Fruit fly (Drosophila melanogaster) whole organism, embryonic: ENCODE data around the gene Pfas.

Source experiments
- Adf1 ChIP-seq: fragments of 200-800 bp; sonication (Bioruptor generic); IDR thresholded peaks from 2 replicates; pipeline ENCODE4 v1.3.6; 2022; ENCODE audit warnings: missing biosample characterization, missing genetic modification characterization
- Aef1 ChIP-seq: fragments of 200-800 bp; sonication (Bioruptor generic); IDR thresholded peaks from 3 replicates; pipeline ENCODE4 v1.3.6; 2022; ENCODE audit warnings: missing biosample characterization, missing genetic modification characterization
- CG10209 ChIP-seq: fragments of 200-800 bp; sonication (Bioruptor generic); optimal IDR thresholded peaks from 3 replicates; lab custom pipeline; 2017; ENCODE audit warnings: missing biosample characterization, mild to moderate bottlenecking, missing genetic modification characterization, missing genetic modification reagents
- CG10267 ChIP-seq: fragments of 200-800 bp; sonication (Bioruptor generic); optimal IDR thresholded peaks from 2 replicates; lab custom pipeline; 2018; ENCODE audit warnings: missing biosample characterization, mild to moderate bottlenecking, missing genetic modification characterization, moderate library complexity
- CG14014 ChIP-seq: fragments of 200-800 bp; sonication (Bioruptor generic); IDR thresholded peaks from 2 replicates; pipeline ENCODE4 v1.3.6; 2022; ENCODE audit warnings: missing biosample characterization, missing genetic modification characterization
- CG1603 ChIP-seq: fragments of 200-800 bp; sonication (Bioruptor generic); optimal IDR thresholded peaks from 2 replicates; lab custom pipeline; 2019; ENCODE audit warnings: missing biosample characterization, mild to moderate bottlenecking, missing genetic modification characterization, moderate library complexity
- CG1647 ChIP-seq: fragments of 200-800 bp; sonication (Bioruptor generic); optimal IDR thresholded peaks from 3 replicates; lab custom pipeline; 2016; ENCODE audit warnings: missing biosample characterization, missing genetic modification characterization
- CG18599 ChIP-seq: fragments of 200-800 bp; sonication (Bioruptor generic); optimal IDR thresholded peaks from 3 replicates; lab custom pipeline; 2017; ENCODE audit warnings: missing biosample characterization, missing genetic modification characterization, mild to moderate bottlenecking, moderate library complexity, missing genetic modification reagents
- CG34224 ChIP-seq: fragments of 200-800 bp; sonication (Bioruptor generic); IDR thresholded peaks from 3 replicates; pipeline ENCODE4 v1.3.6; 2022; ENCODE audit warnings: missing biosample characterization, missing genetic modification characterization; ENCODE audit not compliant: partially characterized antibody
- CG34422 ChIP-seq: fragments of 200-800 bp; sonication (Bioruptor generic); IDR thresholded peaks from 3 replicates; pipeline ENCODE4 v1.3.6; 2022; ENCODE audit warnings: missing biosample characterization, missing genetic modification characterization
- CG42726 ChIP-seq: fragments of 200-800 bp; sonication (Bioruptor generic); IDR thresholded peaks from 2 replicates; pipeline ENCODE4 v1.3.6; 2022; ENCODE audit warnings: missing biosample characterization, missing genetic modification characterization; ENCODE audit not compliant: partially characterized antibody
- CG4360 ChIP-seq: fragments of 200-800 bp; sonication (Bioruptor generic); IDR thresholded peaks from 2 replicates; pipeline ENCODE4 v1.3.6; 2022; ENCODE audit warnings: missing biosample characterization, missing genetic modification characterization
- CG4707 ChIP-seq: fragments of 200-800 bp; sonication (Bioruptor generic); optimal IDR thresholded peaks from 2 replicates; lab custom pipeline; 2018; ENCODE audit warnings: missing biosample characterization, mild to moderate bottlenecking, missing genetic modification characterization, moderate library complexity
- CG5245 ChIP-seq: fragments of 200-800 bp; sonication (Bioruptor generic); optimal IDR thresholded peaks from 3 replicates; lab custom pipeline; 2016; ENCODE audit warnings: missing biosample characterization, missing genetic modification characterization
- CG6765 ChIP-seq: fragments of 200-800 bp; sonication (Bioruptor generic); optimal IDR thresholded peaks from 3 replicates; lab custom pipeline; 2017; ENCODE audit warnings: missing biosample characterization, mild to moderate bottlenecking, missing genetic modification characterization
- CG6791 ChIP-seq: fragments of 200-800 bp; sonication (Bioruptor generic); IDR thresholded peaks from 3 replicates; pipeline ENCODE4 v1.3.6; 2022; ENCODE audit warnings: missing biosample characterization, missing genetic modification characterization; ENCODE audit not compliant: partially characterized antibody
- CG7839 ChIP-seq: fragments of 200-800 bp; sonication (Bioruptor generic); optimal IDR thresholded peaks from 3 replicates; lab custom pipeline; 2018; ENCODE audit warnings: missing biosample characterization, mild to moderate bottlenecking, missing genetic modification characterization, moderate library complexity
- CG8478 ChIP-seq: fragments of >200 bp; optimal IDR thresholded peaks from 2 replicates; lab custom pipeline; 2018
- Dad ChIP-seq: fragments of 200-800 bp; sonication (Bioruptor generic); optimal IDR thresholded peaks from 3 replicates; lab custom pipeline; 2016; ENCODE audit warnings: missing biosample characterization, missing genetic modification characterization
- Dbx ChIP-seq: fragments of 200-800 bp; sonication (Bioruptor generic); IDR thresholded peaks from 3 replicates; pipeline ENCODE4 v1.3.6; 2022; ENCODE audit warnings: missing biosample characterization, missing genetic modification characterization
- Deaf1 ChIP-seq: fragments of 200-800 bp; optimal IDR thresholded peaks from 3 replicates; lab custom pipeline; 2019; ENCODE audit warnings: missing biosample characterization, mild to moderate bottlenecking, missing genetic modification characterization, moderate library complexity
- Dip2 ChIP-seq: fragments of 200-800 bp; sonication (Bioruptor generic); IDR thresholded peaks from 2 replicates; pipeline ENCODE4 v1.3.6; 2022; ENCODE audit warnings: missing biosample characterization, missing genetic modification characterization
- Hey ChIP-seq: fragments of 200-800 bp; sonication (Bioruptor generic); optimal IDR thresholded peaks from 3 replicates; lab custom pipeline; 2018; ENCODE audit warnings: missing biosample characterization, mild to moderate bottlenecking, missing genetic modification characterization
- Mad ChIP-seq: fragments of 200-800 bp; sonication (Bioruptor generic); optimal IDR thresholded peaks from 2 replicates; lab custom pipeline; 2016; ENCODE audit warnings: missing biosample characterization, missing genetic modification characterization
- Rfx ChIP-seq: fragments of 200-800 bp; sonication (Bioruptor generic); IDR thresholded peaks from 2 replicates; pipeline ENCODE4 v1.3.6; 2022; ENCODE audit warnings: missing biosample characterization, missing genetic modification characterization
- Sin3A ChIP-seq: fragments of >200 bp; optimal IDR thresholded peaks from 2 replicates; lab custom pipeline; 2018
- Taf1 ChIP-seq: fragments of 200-800 bp; sonication (Bioruptor generic); IDR thresholded peaks from 2 replicates; pipeline ENCODE4 v1.3.6; 2022; ENCODE audit warnings: missing biosample characterization, missing genetic modification characterization
- Trl ChIP-seq, 3 experiments: fragments of >200 bp in 2 of 3; fragments of 200-800 bp in 1 of 3; sonication (Bioruptor generic) in 1 of 3; optimal IDR thresholded peaks; 2 replicates in 1 of 3; 3 replicates in 2 of 3; lab custom pipeline; 2016 to 2017; ENCODE audit warnings: missing biosample characterization in 1 of 3, missing genetic modification characterization in 1 of 3
- abd-A ChIP-seq: fragments of 200-800 bp; sonication (Bioruptor generic); optimal IDR thresholded peaks from 3 replicates; lab custom pipeline; 2019; ENCODE audit warnings: missing biosample characterization, mild to moderate bottlenecking, missing genetic modification characterization, moderate library complexity
- amos ChIP-seq: fragments of 200-800 bp; sonication (Bioruptor generic); IDR thresholded peaks from 2 replicates; pipeline ENCODE4 v1.3.6; 2022; ENCODE audit warnings: missing biosample characterization, missing genetic modification characterization; ENCODE audit not compliant: partially characterized antibody
- ato ChIP-seq: fragments of 200-800 bp; sonication (Bioruptor generic); IDR thresholded peaks from 2 replicates; pipeline ENCODE4 v1.3.6; 2022; ENCODE audit warnings: missing biosample characterization, missing genetic modification characterization; ENCODE audit not compliant: partially characterized antibody
- bab2 ChIP-seq: fragments of 200-800 bp; sonication (Bioruptor generic); optimal IDR thresholded peaks from 2 replicates; lab custom pipeline; 2016; ENCODE audit warnings: missing biosample characterization, missing genetic modification characterization
- bcd ChIP-seq: fragments of 200-800 bp; sonication (Bioruptor generic); optimal IDR thresholded peaks from 2 replicates; lab custom pipeline; 2017; ENCODE audit warnings: missing biosample characterization, mild to moderate bottlenecking, missing genetic modification characterization
- cg ChIP-seq: fragments of 200-800 bp; sonication (Bioruptor generic); optimal IDR thresholded peaks from 3 replicates; lab custom pipeline; 2019; ENCODE audit warnings: missing biosample characterization, mild to moderate bottlenecking, missing genetic modification characterization, moderate library complexity
- chinmo ChIP-seq: fragments of 200-800 bp; sonication (Bioruptor generic); IDR thresholded peaks from 4 replicates; pipeline ENCODE4 v1.3.6; 2022; ENCODE audit warnings: missing biosample characterization, missing genetic modification characterization; ENCODE audit not compliant: partially characterized antibody
- crol ChIP-seq: fragments of 200-800 bp; sonication (Bioruptor generic); IDR thresholded peaks from 2 replicates; pipeline ENCODE4 v1.3.6; 2022; ENCODE audit warnings: missing biosample characterization, missing genetic modification characterization
- ewg ChIP-seq: fragments of 200-800 bp; sonication (Bioruptor generic); optimal IDR thresholded peaks from 3 replicates; lab custom pipeline; 2017; ENCODE audit warnings: mild to moderate bottlenecking, missing biosample characterization, missing genetic modification reagents, missing genetic modification characterization
- gce ChIP-seq: fragments of 200-800 bp; sonication (Bioruptor generic); IDR thresholded peaks from 3 replicates; pipeline ENCODE4 v1.3.6; 2022; ENCODE audit warnings: missing biosample characterization, missing genetic modification characterization
- luna ChIP-seq: fragments of 200-800 bp; sonication (Bioruptor generic); optimal IDR thresholded peaks from 2 replicates; lab custom pipeline; 2016; ENCODE audit warnings: missing biosample characterization, missing genetic modification characterization
- nerfin-1 ChIP-seq: fragments of 200-800 bp; sonication (Bioruptor generic); optimal IDR thresholded peaks from 3 replicates; lab custom pipeline; 2019; ENCODE audit warnings: missing biosample characterization, mild to moderate bottlenecking, missing genetic modification characterization, moderate library complexity
- pum ChIP-seq: fragments of 200-800 bp; sonication (Bioruptor generic); optimal IDR thresholded peaks from 2 replicates; lab custom pipeline; 2016; ENCODE audit warnings: missing biosample characterization, missing genetic modification characterization
- ranshi ChIP-seq: fragments of 200-800 bp; sonication (Bioruptor generic); IDR thresholded peaks from 2 replicates; pipeline ENCODE4 v1.3.6; 2022; ENCODE audit warnings: missing biosample characterization, missing genetic modification characterization
- repo ChIP-seq: fragments of 200-800 bp; sonication (Bioruptor generic); optimal IDR thresholded peaks from 2 replicates; lab custom pipeline; 2016; ENCODE audit warnings: missing biosample characterization, missing genetic modification characterization
- ro ChIP-seq: fragments of 200-800 bp; sonication (Bioruptor generic); IDR thresholded peaks from 2 replicates; pipeline ENCODE4 v1.3.6; 2022; ENCODE audit warnings: missing biosample characterization, missing genetic modification characterization
- sens ChIP-seq: fragments of 200-800 bp; sonication (Bioruptor generic); peaks from one replicate; lab custom pipeline; 2016; ENCODE audit warnings: missing biosample characterization, missing genetic modification characterization
- sens-2 ChIP-seq: fragments of 200-800 bp; sonication (Bioruptor generic); IDR thresholded peaks from 2 replicates; pipeline ENCODE4 v1.3.6; 2022; ENCODE audit warnings: missing biosample characterization, missing genetic modification characterization
- sim ChIP-seq: fragments of 200-800 bp; sonication (Bioruptor generic); IDR thresholded peaks from 2 replicates; pipeline ENCODE4 v1.3.6; 2022; ENCODE audit warnings: missing biosample characterization, missing genetic modification characterization
- tap ChIP-seq: fragments of 200-800 bp; optimal IDR thresholded peaks from 3 replicates; lab custom pipeline; 2019; ENCODE audit warnings: missing biosample characterization, mild to moderate bottlenecking, missing genetic modification characterization, moderate library complexity
- twi ChIP-seq: fragments of 200-800 bp; optimal IDR thresholded peaks from 2 replicates; lab custom pipeline; 2019; ENCODE audit warnings: missing biosample characterization, mild to moderate bottlenecking, missing genetic modification characterization, moderate library complexity
- z ChIP-seq: fragments of 200-800 bp; sonication (Bioruptor generic); IDR thresholded peaks from 3 replicates; pipeline ENCODE4 v1.3.6; 2022; ENCODE audit warnings: missing biosample characterization, missing genetic modification characterization

Pfas gene

dm6 chr2L:6081134-6081832 lies 35.4 kb upstream of the Pfas start (continued):
- no peak for TF ChIP-seq Rfx (GFP tag; lab: Robert Waterston, UW)
- 0 out of 3 replicates have a peak, but pooled peaks have one; percentile 7 for TF ChIP-seq gce (GFP tag; lab: Robert Waterston, UW)
- TF ChIP-seq CG1647 (GFP tag; lab: Kevin White, UChicago): no peak
- TF ChIP-seq chinmo (GFP tag; lab: Robert Waterston, UW): 0 out of 4 replicates have a peak, but pooled peaks have one; percentile 13
- no peak for TF ChIP-seq CG18599
- TF ChIP-seq sim (GFP tag; lab: Robert Waterston, UW): no peak
- no peak for TF ChIP-seq sens-2 (GFP tag; lab: Robert Waterston, UW)
- peak; percentile 20 for TF ChIP-seq nerfin-1 (tag; lab: Kevin White, UChicago)
- no peak for TF ChIP-seq CG6765 (GFP tag; lab: Kevin White, UChicago)
- TF ChIP-seq repo (GFP tag; lab: Kevin White, UChicago): no peak
- peak; percentile 72 for TF ChIP-seq ewg (GFP tag; lab: Kevin White, UChicago)
- peak; percentile 45; the same call in 1 of the 2 replicates for TF ChIP-seq crol (GFP tag; lab: Robert Waterston, UW)
- no peak for TF ChIP-seq CG10209 (GFP tag; lab: Kevin White, UChicago)
- TF ChIP-seq CG42726 (GFP tag; lab: Robert Waterston, UW): peak; percentile 100
- TF ChIP-seq cg (GFP tag; lab: Kevin White, UChicago): peak; percentile 27
- no peak for TF ChIP-seq CG34224 (GFP tag; lab: Robert Waterston, UW)
- TF ChIP-seq CG10267: no peak
- TF ChIP-seq twi (tag; lab: Kevin White, UChicago): peak; percentile 38
- TF ChIP-seq Trl (optimal IDR thresholded peaks at IDR 0.05; lab: Kevin White, UChicago): no peak
- TF ChIP-seq Trl (GFP tag; optimal IDR thresholded peaks at IDR 0.05; lab: Kevin White, UChicago): no peak
- no peak for TF ChIP-seq Dip2
- TF ChIP-seq ato (GFP tag; lab: Robert Waterston, UW): 0 out of 2 replicates have a peak, but pooled peaks have one; percentile 15
- no peak for TF ChIP-seq Dbx (GFP tag; lab: Robert Waterston, UW)
- peak; percentile 50; the same call in 1 of the 2 replicates for TF ChIP-seq CG4360 (GFP tag; lab: Robert Waterston, UW)
- 0 out of 3 replicates have a peak, but pooled peaks have one; percentile 25 for TF ChIP-seq CG34422 (GFP tag; lab: Robert Waterston, UW)
- TF ChIP-seq Deaf1 (tag; lab: Kevin White, UChicago): peak; percentile 14
- no peak for TF ChIP-seq Taf1 (GFP tag; lab: Robert Waterston, UW)
- no peak for TF ChIP-seq tap (tag; lab: Kevin White, UChicago)
- no peak for TF ChIP-seq pum (GFP tag; lab: Kevin White, UChicago)
- peak; percentile 3 for TF ChIP-seq sens (GFP tag; lab: Kevin White, UChicago)
- peak; percentile 8 for TF ChIP-seq Hey (tag; lab: Kevin White, UChicago)
- TF ChIP-seq bab2 (GFP tag; lab: Kevin White, UChicago): no peak
- peak; percentile 53; the same call in 1 of the 2 replicates for TF ChIP-seq Adf1 (GFP tag; lab: Robert Waterston, UW)
- no peak for TF ChIP-seq CG7839
- TF ChIP-seq z (GFP tag; lab: Robert Waterston, UW): peak; percentile 56; the same call in 1 of the 3 replicates
- TF ChIP-seq amos: no peak
- TF ChIP-seq CG4707 (GFP tag; lab: Kevin White, UChicago): peak; percentile 21
- no peak for TF ChIP-seq bcd (GFP tag; lab: Kevin White, UChicago)
- TF ChIP-seq luna (GFP tag; lab: Kevin White, UChicago): no peak
- no peak for TF ChIP-seq Mad (GFP tag; lab: Kevin White, UChicago)
- no peak for TF ChIP-seq CG5245 (GFP tag; lab: Kevin White, UChicago)
- TF ChIP-seq abd-A (tag; lab: Kevin White, UChicago): peak; percentile 28
- no peak for TF ChIP-seq Dad (GFP tag; lab: Kevin White, UChicago)
- no peak for TF ChIP-seq CG14014 (GFP tag; lab: Robert Waterston, UW)
- TF ChIP-seq CG1603: no peak
- TF ChIP-seq CG8478: peak; percentile 21
- no peak for TF ChIP-seq CG6791
- no peak for TF ChIP-seq ro (GFP tag; lab: Robert Waterston, UW)
- no peak for TF ChIP-seq ranshi (GFP tag; lab: Robert Waterston, UW)
- TF ChIP-seq Sin3A (lab: Kevin White, UChicago): no peak
- TF ChIP-seq Aef1: no peak
